Fruit fly (Drosophila melanogaster) whole organism, embryonic: Measurements from ENCODE around the gene CG4942.

Experiments used
- Ada2b ChIP-seq: fragments of 200-800 bp; sonication (Bioruptor generic); IDR thresholded peaks from 2 replicates; pipeline ENCODE4 v1.3.6; 2022; ENCODE audit warnings: missing biosample characterization, missing genetic modification characterization
- CG10543 ChIP-seq: fragments of 200-800 bp; sonication (Bioruptor generic); optimal IDR thresholded peaks from 3 replicates; lab custom pipeline; 2017; ENCODE audit warnings: missing biosample characterization, mild to moderate bottlenecking, missing genetic modification characterization, moderate library complexity
- CG10654 ChIP-seq: fragments of 200-800 bp; sonication (Bioruptor generic); optimal IDR thresholded peaks from 2 replicates; lab custom pipeline; 2016; ENCODE audit warnings: missing biosample characterization, missing genetic modification characterization
- CG12071 ChIP-seq: fragments of 200-800 bp; sonication (Bioruptor generic); optimal IDR thresholded peaks from 3 replicates; lab custom pipeline; 2018; ENCODE audit warnings: missing biosample characterization, mild to moderate bottlenecking, missing genetic modification characterization
- CG12391 ChIP-seq: fragments of 200-800 bp; sonication (Bioruptor generic); optimal IDR thresholded peaks from 3 replicates; lab custom pipeline; 2018; ENCODE audit warnings: missing biosample characterization, mild to moderate bottlenecking, missing genetic modification characterization, moderate library complexity
- CG14667 ChIP-seq: fragments of 200-800 bp; sonication (Bioruptor generic); IDR thresholded peaks from 2 replicates; pipeline ENCODE4 v1.3.6; 2022; ENCODE audit warnings: missing biosample characterization, missing genetic modification characterization
- CG15073 ChIP-seq: fragments of 200-800 bp; sonication (Bioruptor generic); optimal IDR thresholded peaks from 2 replicates; lab custom pipeline; 2016; ENCODE audit warnings: missing biosample characterization, missing genetic modification characterization
- CG17361 ChIP-seq: fragments of 200-800 bp; sonication (Bioruptor generic); IDR thresholded peaks from 3 replicates; pipeline ENCODE4 v1.3.6; 2022; ENCODE audit warnings: missing biosample characterization, missing genetic modification characterization
- CG17568 ChIP-seq: fragments of 200-800 bp; sonication (Bioruptor generic); optimal IDR thresholded peaks from 2 replicates; lab custom pipeline; 2018; ENCODE audit warnings: missing biosample characterization, mild to moderate bottlenecking, missing genetic modification characterization, moderate library complexity
- CG17802 ChIP-seq: fragments of 200-800 bp; sonication (Bioruptor generic); optimal IDR thresholded peaks from 2 replicates; lab custom pipeline; 2018; ENCODE audit warnings: missing biosample characterization, mild to moderate bottlenecking, missing genetic modification characterization, moderate library complexity
- CG2678 ChIP-seq: fragments of 200-800 bp; sonication (Bioruptor generic); optimal IDR thresholded peaks from 3 replicates; lab custom pipeline; 2019; ENCODE audit warnings: missing biosample characterization, mild to moderate bottlenecking, missing genetic modification characterization, moderate library complexity
- CG2889 ChIP-seq: fragments of 200-800 bp; sonication (Bioruptor generic); IDR thresholded peaks from 3 replicates; pipeline ENCODE4 v1.3.6; 2022; ENCODE audit warnings: missing biosample characterization, missing genetic modification characterization
- CG31388 ChIP-seq: fragments of 200-800 bp; sonication (Bioruptor generic); optimal IDR thresholded peaks from 2 replicates; lab custom pipeline; 2016; ENCODE audit warnings: missing biosample characterization, missing genetic modification characterization
- CG4424 ChIP-seq: fragments of 200-800 bp; sonication (Bioruptor generic); optimal IDR thresholded peaks from 3 replicates; lab custom pipeline; 2016; ENCODE audit warnings: missing biosample characterization, missing genetic modification characterization
- CG8924 ChIP-seq: fragments of 200-800 bp; optimal IDR thresholded peaks from 3 replicates; lab custom pipeline; 2019; ENCODE audit warnings: missing biosample characterization, mild to moderate bottlenecking, missing genetic modification characterization, moderate library complexity
- CG9609 ChIP-seq: fragments of 200-800 bp; sonication (Bioruptor generic); optimal IDR thresholded peaks from 3 replicates; lab custom pipeline; 2016; ENCODE audit warnings: missing biosample characterization, missing genetic modification characterization
- Chrac-16 ChIP-seq: fragments of 200-800 bp; sonication (Bioruptor generic); optimal IDR thresholded peaks from 3 replicates; lab custom pipeline; 2016; ENCODE audit warnings: missing biosample characterization, missing genetic modification characterization
- D ChIP-seq, 2 experiments: fragments of 200-800 bp in 1 of 2; fragments of >200 bp in 1 of 2; sonication (Bioruptor generic) in 1 of 2; optimal IDR thresholded peaks; 2 replicates in 1 of 2; 3 replicates in 1 of 2; lab custom pipeline; 2017; ENCODE audit warnings: mild to moderate bottlenecking in 1 of 2, missing biosample characterization in 1 of 2, missing genetic modification characterization in 1 of 2, missing genetic modification reagents in 1 of 2
- D19B ChIP-seq: fragments of 200-800 bp; sonication (Bioruptor generic); optimal IDR thresholded peaks from 2 replicates; lab custom pipeline; 2017; ENCODE audit warnings: missing biosample characterization, mild to moderate bottlenecking, missing genetic modification characterization
- Dek ChIP-seq: fragments of 200-800 bp; sonication (Bioruptor generic); optimal IDR thresholded peaks from 3 replicates; lab custom pipeline; 2019; ENCODE audit warnings: missing biosample characterization, mild to moderate bottlenecking, missing genetic modification characterization, moderate library complexity
- E2f2 ChIP-seq: fragments of 200-800 bp; sonication (Bioruptor generic); IDR thresholded peaks from 2 replicates; pipeline ENCODE4 v1.3.6; 2022; ENCODE audit warnings: missing biosample characterization, missing genetic modification characterization
- Gsc ChIP-seq: fragments of 200-800 bp; sonication (Bioruptor generic); IDR thresholded peaks from 2 replicates; pipeline ENCODE4 v1.3.6; 2022; ENCODE audit warnings: missing biosample characterization, missing genetic modification characterization
- Jarid2 ChIP-seq: fragments of 200-800 bp; sonication (Bioruptor generic); optimal IDR thresholded peaks from 3 replicates; lab custom pipeline; 2017; ENCODE audit warnings: mild to moderate bottlenecking, missing biosample characterization, missing genetic modification reagents, missing genetic modification characterization
- Lhr ChIP-seq: fragments of 200-800 bp; sonication (Bioruptor generic); optimal IDR thresholded peaks from 3 replicates; lab custom pipeline; 2017; ENCODE audit warnings: mild to moderate bottlenecking, missing biosample characterization, missing genetic modification reagents, missing genetic modification characterization
- Mad ChIP-seq: fragments of 200-800 bp; sonication (Bioruptor generic); optimal IDR thresholded peaks from 2 replicates; lab custom pipeline; 2016; ENCODE audit warnings: missing biosample characterization, missing genetic modification characterization
- NK7.1 ChIP-seq: fragments of 200-800 bp; sonication (Bioruptor generic); optimal IDR thresholded peaks from 3 replicates; lab custom pipeline; 2016; ENCODE audit warnings: missing biosample characterization, missing genetic modification characterization
- Nf-YB ChIP-seq: fragments of 200-800 bp; sonication (Bioruptor generic); optimal IDR thresholded peaks from 3 replicates; lab custom pipeline; 2019; ENCODE audit warnings: missing biosample characterization, mild to moderate bottlenecking, missing genetic modification characterization, moderate library complexity
- Nf-YC ChIP-seq: fragments of 200-800 bp; optimal IDR thresholded peaks from 3 replicates; lab custom pipeline; 2019; ENCODE audit warnings: missing biosample characterization, mild to moderate bottlenecking, missing genetic modification characterization, moderate library complexity
- NfI ChIP-seq: fragments of 200-800 bp; sonication (Bioruptor generic); optimal IDR thresholded peaks from 3 replicates; lab custom pipeline; 2018; ENCODE audit warnings: missing biosample characterization, mild to moderate bottlenecking, missing genetic modification characterization, moderate library complexity
- Oli ChIP-seq: fragments of 200-800 bp; sonication (Bioruptor generic); optimal IDR thresholded peaks from 2 replicates; lab custom pipeline; 2018; ENCODE audit warnings: missing biosample characterization, mild to moderate bottlenecking, missing genetic modification characterization, moderate library complexity
- Xbp1 ChIP-seq: fragments of 200-800 bp; sonication (Bioruptor generic); optimal IDR thresholded peaks from 3 replicates; lab custom pipeline; 2016; ENCODE audit warnings: missing biosample characterization, mild to moderate bottlenecking, missing genetic modification characterization
- ac ChIP-seq: fragments of 200-800 bp; sonication (Bioruptor generic); optimal IDR thresholded peaks from 3 replicates; lab custom pipeline; 2017; ENCODE audit warnings: missing biosample characterization, mild to moderate bottlenecking, missing genetic modification characterization
- btn ChIP-seq: fragments of 200-800 bp; sonication (Bioruptor generic); optimal IDR thresholded peaks from 2 replicates; lab custom pipeline; 2016; ENCODE audit warnings: missing biosample characterization, missing genetic modification characterization
- cato ChIP-seq: fragments of 200-800 bp; sonication (Bioruptor generic); optimal IDR thresholded peaks from 2 replicates; lab custom pipeline; 2016; ENCODE audit warnings: missing biosample characterization, missing genetic modification characterization, borderline replicate concordance
- corto ChIP-seq: fragments of 200-800 bp; sonication (Bioruptor generic); optimal IDR thresholded peaks from 2 replicates; lab custom pipeline; 2016; ENCODE audit warnings: missing biosample characterization, mild to moderate bottlenecking, missing genetic modification characterization, moderate library complexity
- croc ChIP-seq: fragments of 200-800 bp; sonication (Bioruptor generic); conservative IDR thresholded peaks from 3 replicates; pipeline ENCODE4 v1.3.6; 2022; ENCODE audit warnings: missing biosample characterization, missing genetic modification characterization
- emc ChIP-seq: fragments of 200-800 bp; sonication (Bioruptor generic); optimal IDR thresholded peaks from 2 replicates; lab custom pipeline; 2016; ENCODE audit warnings: missing biosample characterization, missing genetic modification characterization
- exex ChIP-seq: fragments of 200-800 bp; sonication (Bioruptor generic); optimal IDR thresholded peaks from 4 replicates; lab custom pipeline; 2018; ENCODE audit warnings: missing biosample characterization, mild to moderate bottlenecking, missing genetic modification characterization, moderate library complexity
- gcm2 ChIP-seq: fragments of 200-800 bp; sonication (Bioruptor generic); optimal IDR thresholded peaks from 2 replicates; lab custom pipeline; 2016; ENCODE audit warnings: missing biosample characterization, missing genetic modification characterization
- jumu ChIP-seq: fragments of 200-800 bp; sonication (Bioruptor generic); optimal IDR thresholded peaks from 3 replicates; lab custom pipeline; 2016; ENCODE audit warnings: missing biosample characterization, missing genetic modification characterization
- mld ChIP-seq: fragments of 200-800 bp; sonication (Bioruptor generic); IDR thresholded peaks from 3 replicates; pipeline ENCODE4 v1.3.6; 2022; ENCODE audit warnings: missing biosample characterization, missing genetic modification characterization; ENCODE audit not compliant: partially characterized antibody
- pan ChIP-seq, 4 experiments: fragments of >200 bp in 3 of 4; fragments of 200-800 bp in 1 of 4; sonication (Bioruptor generic) in 1 of 4; optimal IDR thresholded peaks in 3 of 4; IDR thresholded peaks in 1 of 4; 2 replicates each; pipeline versions ENCODE4 v1.3.6 to Lab custom; 2017 to 2022; ENCODE audit warnings: missing biosample characterization in 2 of 4, missing genetic modification characterization in 2 of 4, mixed read lengths in 1 of 4
- phol ChIP-seq: fragments of 200-800 bp; sonication (Bioruptor generic); optimal IDR thresholded peaks from 3 replicates; lab custom pipeline; 2018; ENCODE audit warnings: missing biosample characterization, mild to moderate bottlenecking, missing genetic modification characterization, moderate library complexity
- pzg ChIP-seq: fragments of 200-800 bp; sonication (Bioruptor generic); optimal IDR thresholded peaks from 3 replicates; lab custom pipeline; 2018; ENCODE audit warnings: missing biosample characterization, mild to moderate bottlenecking, missing genetic modification characterization, moderate library complexity
- row ChIP-seq: fragments of 200-800 bp; sonication (Bioruptor generic); IDR thresholded peaks from 3 replicates; pipeline ENCODE4 v1.3.6; 2022; ENCODE audit warnings: missing biosample characterization, missing genetic modification characterization
- sob ChIP-seq: fragments of 200-800 bp; sonication (Bioruptor generic); IDR thresholded peaks from 2 replicates; pipeline ENCODE4 v1.3.6; 2022; ENCODE audit warnings: missing biosample characterization, missing genetic modification characterization
- tio ChIP-seq: fragments of 200-800 bp; sonication (Bioruptor generic); optimal IDR thresholded peaks from 2 replicates; lab custom pipeline; 2017; ENCODE audit warnings: missing biosample characterization, missing genetic modification characterization, inconsistent platforms
- tup ChIP-seq: fragments of 200-800 bp; sonication (Bioruptor generic); optimal IDR thresholded peaks from 2 replicates; lab custom pipeline; 2016; ENCODE audit warnings: missing biosample characterization, mild to moderate bottlenecking, missing genetic modification characterization, moderate library complexity
- zfh1 ChIP-seq: fragments of 200-800 bp; sonication (Bioruptor generic); IDR thresholded peaks from 3 replicates; pipeline ENCODE4 v1.3.6; 2022; ENCODE audit warnings: missing biosample characterization, missing genetic modification characterization

CG4942 gene

dm6 chr3L:9025680-9026079 is 47.2 kb upstream of the CG4942 start (continued):
- TF ChIP-seq D (optimal IDR thresholded peaks at IDR 0.05; lab: Kevin White, UChicago) (no peak), D (GFP tag; optimal IDR thresholded peaks at IDR 0.05; lab: Kevin White, UChicago) (peak; percentile 78), CG4424 (GFP tag; lab: Kevin White, UChicago) (peak; percentile 86), pzg (GFP tag; lab: Kevin White, UChicago) (no peak), CG8924 (peak; percentile 85), CG14667 (GFP tag; lab: Robert Waterston, UW) (peak; percentile 84), Dek (tag; lab: Kevin White, UChicago) (peak; percentile 75), btn (GFP tag; lab: Kevin White, UChicago) (peak; percentile 60), cato (GFP tag; lab: Kevin White, UChicago) (peak; percentile 62), CG10654 (peak; percentile 65), CG2678 (peak; percentile 91), tio (GFP tag; lab: Kevin White, UChicago) (peak; percentile 70), CG17568 (GFP tag; lab: Kevin White, UChicago) (peak; percentile 65), sob (GFP tag; lab: Robert Waterston, UW) (peak; percentile 91), mld (no peak), pan (optimal IDR thresholded peaks at IDR 0.05; lab: Kevin White, UChicago) (no peak), pan (GFP tag; optimal IDR thresholded peaks at IDR 0.05 in 1 of 2, IDR thresholded peaks at IDR 0.05 in 1 of 2) (peak in 1 of 2 experiments; percentile 94), CG15073 (GFP tag; lab: Kevin White, UChicago) (no peak), Nf-YC (tag; lab: Kevin White, UChicago) (peak; percentile 26), CG10543 (GFP tag; lab: Kevin White, UChicago) (no peak), E2f2 (peak; percentile 71), Lhr (GFP tag; lab: Kevin White, UChicago) (peak; percentile 38), CG17802 (tag; lab: Kevin White, UChicago) (peak; percentile 43), CG31388 (peak; percentile 40), Oli (tag; lab: Kevin White, UChicago) (peak; percentile 91), zfh1 (GFP tag; lab: Robert Waterston, UW) (peak; percentile 94), corto (GFP tag; lab: Kevin White, UChicago) (no peak), gcm2 (GFP tag; lab: Kevin White, UChicago) (peak; percentile 75), Ada2b (GFP tag; lab: Robert Waterston, UW) (peak; percentile 94), Gsc (peak; percentile 76), CG12391 (peak; percentile 85), jumu (peak; percentile 67), Nf-YB (GFP tag; lab: Kevin White, UChicago) (peak; percentile 53), row (GFP tag; lab: Robert Waterston, UW) (peak; percentile 91), emc (GFP tag; lab: Kevin White, UChicago) (peak; percentile 27), ac (GFP tag; lab: Kevin White, UChicago) (peak; percentile 53), CG17361 (GFP tag; lab: Robert Waterston, UW) (peak; percentile 84), D19B (GFP tag; lab: Kevin White, UChicago) (peak; percentile 48), NK7.1 (peak; percentile 60), CG12071 (peak; percentile 76), CG2889 (GFP tag; lab: Robert Waterston, UW) (peak; percentile 77; the same call in 2 of the 3 replicates), Xbp1 (GFP tag; lab: Kevin White, UChicago) (peak; percentile 82), tup (peak; percentile 60), NfI (peak; percentile 73), Mad (GFP tag; lab: Kevin White, UChicago) (peak; percentile 72), Jarid2 (GFP tag; lab: Kevin White, UChicago) (peak; percentile 49), Chrac-16 (GFP tag; lab: Kevin White, UChicago) (peak; percentile 78), phol (tag; lab: Kevin White, UChicago) (peak; percentile 88), croc (GFP tag; lab: Robert Waterston, UW) (peak; percentile 86), exex (tag; lab: Kevin White, UChicago) (peak; percentile 15), CG9609 (GFP tag; lab: Kevin White, UChicago) (peak; percentile 60)
